Fruit fly (Drosophila melanogaster): ENCODE results near the gene krz.

DNA sequence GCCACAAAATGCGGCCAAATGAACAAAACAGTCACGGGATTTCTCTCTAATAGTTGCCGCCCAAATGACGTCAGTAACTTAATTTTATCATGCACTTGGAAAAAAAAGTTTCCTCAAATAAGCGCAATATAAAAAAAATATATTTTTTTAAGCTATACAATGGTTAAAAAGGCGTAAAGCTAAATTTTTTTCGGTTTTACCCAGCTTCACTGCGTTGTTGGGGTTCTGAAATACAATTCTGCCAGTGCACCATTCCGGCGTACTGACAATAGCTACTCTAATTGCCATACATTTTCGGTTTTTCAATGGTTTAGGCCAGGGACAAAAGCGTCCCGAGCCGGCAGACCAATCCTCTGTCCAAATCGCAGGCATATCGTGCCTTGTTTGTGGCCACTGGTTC lies 18.9 kb downstream of the krz start:
- TF ChIP-seq Eip75B (GFP tag; optimal IDR thresholded peaks at IDR 0.05) (no peak), OdsH (GFP tag; optimal IDR thresholded peaks at IDR 0.05) (peak; percentile 21), fd59A (GFP tag; optimal IDR thresholded peaks at IDR 0.05) (no peak), Gug (GFP tag; IDR thresholded peaks at IDR 0.05) (0 out of 2 replicates have a peak, but pooled peaks have one; percentile 33), CG4318 (GFP tag; optimal IDR thresholded peaks at IDR 0.05) (no peak), Ets96B (tag; optimal IDR thresholded peaks at IDR 0.05) (no peak), CG10631 (GFP tag; optimal IDR thresholded peaks at IDR 0.05) (peak; percentile 13), CG9139 (GFP tag; optimal IDR thresholded peaks at IDR 0.05) (no peak), CG6808 (GFP tag; optimal IDR thresholded peaks at IDR 0.05) (no peak)
